Worm (Caenorhabditis elegans) whole organism, dauer: ENCODE data around the gene K06A4.10.

ENCODE experiments used
- unc-62 ChIP-seq: sonication (generic microtip); optimal IDR thresholded peaks from 2 replicates; lab custom pipeline; 2017; ENCODE audit warnings: missing biosample characterization, missing genetic modification reagents, missing genetic modification characterization

Gene K06A4.10

ce11 chrV:9489411-9489810 is at the start of gene K06A4.10:
Gene K06A4.10, minus strand, starts transcription at chrV:9489800.
- no peak for TF ChIP-seq unc-62 (GFP tag; lab: Kevin White, UChicago)

ce11 chrV:9536505-9536904 is 46.9 kb upstream of the K06A4.10 start, which contains the start of gene C50F4.4:
Gene C50F4.4, plus strand, starts transcription at chrV:9536771.
- TF ChIP-seq unc-62 (GFP tag; lab: Kevin White, UChicago): no peak

ce11 chrV:9534621-9535020 is 45.0 kb upstream of the K06A4.10 start, which contains the start of gene tag-329:
Gene tag-329, plus strand, starts transcription at chrV:9534921.
- TF ChIP-seq unc-62 (GFP tag; lab: Kevin White, UChicago): no peak

ce11 chrV:9531477-9531876 is 41.9 kb upstream of the K06A4.10 start, which contains the start of the genes C50F4.10 and pfk-1.2:
Gene C50F4.10, minus strand, starts transcription at chrV:9531577.
Gene pfk-1.2, plus strand, starts transcription at chrV:9531801.
- TF ChIP-seq unc-62 (GFP tag; lab: Kevin White, UChicago): no peak

- no peak for TF ChIP-seq unc-62 (GFP tag; lab: Kevin White, UChicago)
Measured at ce11 chrV:9527984-9528383, 38.4 kb upstream of the K06A4.10 start.

ce11 chrV:9527337-9527736 is 37.7 kb upstream of the K06A4.10 start:
- TF ChIP-seq unc-62 (GFP tag; lab: Kevin White, UChicago): no peak

- TF ChIP-seq unc-62 (GFP tag; lab: Kevin White, UChicago): no peak
Measured at ce11 chrV:9526470-9526869, 36.9 kb upstream of the K06A4.10 start, which contains the start of gene C50F4.1. Gene C50F4.1, plus strand, starts transcription at chrV:9526793.

- no peak for TF ChIP-seq unc-62 (GFP tag; lab: Kevin White, UChicago)
Measured at ce11 chrV:9524099-9524498, 34.5 kb upstream of the K06A4.10 start, which contains the start of gene C50F4.9. Gene C50F4.9, minus strand, starts transcription at chrV:9524199.

ce11 chrV:9521697-9522096 is 32.1 kb upstream of the K06A4.10 start:
- no peak for TF ChIP-seq unc-62 (GFP tag; lab: Kevin White, UChicago)

- no peak for TF ChIP-seq unc-62 (GFP tag; lab: Kevin White, UChicago)
Measured at ce11 chrV:9518832-9519231, 29.2 kb upstream of the K06A4.10 start, which contains the start of gene C50F4.8. Gene C50F4.8, minus strand, starts transcription at chrV:9518859.

- TF ChIP-seq unc-62 (GFP tag; lab: Kevin White, UChicago): no peak
Measured at ce11 chrV:9516280-9516679, 26.7 kb upstream of the K06A4.10 start.

- no peak for TF ChIP-seq unc-62 (GFP tag; lab: Kevin White, UChicago)
Measured at ce11 chrV:9513590-9513989, 24.0 kb upstream of the K06A4.10 start, which contains the start of gene eif-2Bdelta. Gene eif-2Bdelta, plus strand, starts transcription at chrV:9513824.

- no peak for TF ChIP-seq unc-62 (GFP tag; lab: Kevin White, UChicago)
Measured at ce11 chrV:9509597-9509996, 20.0 kb upstream of the K06A4.10 start.

- no peak for TF ChIP-seq unc-62 (GFP tag; lab: Kevin White, UChicago)
Measured at ce11 chrV:9507742-9508141, 18.1 kb upstream of the K06A4.10 start, which contains the start of gene acs-14. Gene acs-14, plus strand, starts transcription at chrV:9508132.

ce11 chrV:9506931-9507330 is 17.3 kb upstream of the K06A4.10 start:
- TF ChIP-seq unc-62 (GFP tag; lab: Kevin White, UChicago): no peak

ce11 chrV:9504474-9504960 is 14.9 kb upstream of the K06A4.10 start, which contains the start of gene haao-1:
Gene haao-1, plus strand, starts transcription at chrV:9504910.
- no peak for TF ChIP-seq unc-62 (GFP tag; lab: Kevin White, UChicago)
